Worm (Caenorhabditis elegans) whole organism, L2 larva: ENCODE data around the gene zipt-2.2.
A peak's percentile ranks its signal among the peaks of the same experiment; 100 is the strongest.

Source experiments
- C34F6.9 ChIP-seq: fragments of 150-350 bp; optimal IDR thresholded peaks from 2 replicates; lab custom pipeline; 2014; ENCODE audit warnings: missing biosample characterization, missing genetic modification characterization
- R02D3.7 ChIP-seq: fragments of 150-350 bp; optimal IDR thresholded peaks from 2 replicates; lab custom pipeline; 2014; ENCODE audit warnings: missing biosample characterization, missing genetic modification characterization
- Y55F3AM.14 ChIP-seq: fragments of 200-800 bp; sonication (Bioruptor generic); optimal IDR thresholded peaks from 2 replicates; lab custom pipeline; 2018; ENCODE audit warnings: mild to moderate bottlenecking, missing genetic modification characterization, missing compliant biosample characterization
- ZK546.5 ChIP-seq: sonication (generic microtip); optimal IDR thresholded peaks from 2 replicates; lab custom pipeline; 2017; ENCODE audit warnings: missing biosample characterization, missing genetic modification characterization
- aly-2 ChIP-seq: fragments of 150-350 bp; optimal IDR thresholded peaks from 2 replicates; lab custom pipeline; 2014; ENCODE audit warnings: missing biosample characterization, missing genetic modification characterization
- ama-1 ChIP-seq: fragments of 150-350 bp; optimal IDR thresholded peaks from 2 replicates; lab custom pipeline; 2018; ENCODE audit warnings: inconsistent platforms
- blmp-1 ChIP-seq: sonication (generic microtip); optimal IDR thresholded peaks from 2 replicates; lab custom pipeline; 2017; ENCODE audit warnings: missing genetic modification characterization, mild to moderate bottlenecking, missing compliant biosample characterization, antibody characterized with exemption, moderate library complexity; ENCODE audit not compliant: insufficient read depth
- ceh-16 ChIP-seq: fragments of 150-350 bp; optimal IDR thresholded peaks from 2 replicates; lab custom pipeline; 2014; ENCODE audit warnings: missing biosample characterization, missing genetic modification characterization
- ceh-82 ChIP-seq: fragments of 150-350 bp; optimal IDR thresholded peaks from 2 replicates; lab custom pipeline; 2014; ENCODE audit warnings: missing biosample characterization, missing genetic modification characterization
- fos-1 ChIP-seq: fragments of 150-350 bp; optimal IDR thresholded peaks from 2 replicates; lab custom pipeline; 2014; ENCODE audit warnings: missing biosample characterization, missing genetic modification characterization
- lin-11 ChIP-seq: fragments of 150-350 bp; sonication (generic microtip); optimal IDR thresholded peaks from 2 replicates; lab custom pipeline; 2014; ENCODE audit warnings: missing biosample characterization, missing genetic modification characterization, inconsistent platforms, mixed read lengths
- lin-13 ChIP-seq: fragments of 150-350 bp; optimal IDR thresholded peaks from 2 replicates; lab custom pipeline; 2014; ENCODE audit warnings: missing biosample characterization, missing genetic modification reagents, missing genetic modification characterization
- lin-39 ChIP-seq: fragments of 150-350 bp; optimal IDR thresholded peaks from 2 replicates; lab custom pipeline; 2014; ENCODE audit warnings: missing biosample characterization, missing genetic modification reagents, missing genetic modification characterization
- lsy-2 ChIP-seq, 2 experiments: fragments of 150-350 bp in 1 of 2; sonication (generic microtip) in 1 of 2; optimal IDR thresholded peaks; 2 replicates each; lab custom pipeline; 2014 to 2017; ENCODE audit warnings: missing biosample characterization in 2 of 2, missing genetic modification characterization in 2 of 2
- mab-5 ChIP-seq: fragments of 150-350 bp; optimal IDR thresholded peaks from 2 replicates; lab custom pipeline; 2014; ENCODE audit warnings: missing biosample characterization, missing genetic modification characterization
- mbf-1 ChIP-seq: sonication (generic microtip); optimal IDR thresholded peaks from 2 replicates; lab custom pipeline; 2017; ENCODE audit warnings: missing biosample characterization, missing genetic modification characterization
- mdl-1 ChIP-seq, 2 experiments: fragments of 150-350 bp in 1 of 2; sonication (generic microtip) in 1 of 2; optimal IDR thresholded peaks; 2 replicates each; lab custom pipeline; 2017; ENCODE audit warnings: missing biosample characterization in 2 of 2, missing genetic modification characterization in 2 of 2
- nhr-10 ChIP-seq: sonication (generic microtip); optimal IDR thresholded peaks from 2 replicates; lab custom pipeline; 2017; ENCODE audit warnings: missing biosample characterization, missing genetic modification characterization
- nhr-11 ChIP-seq: fragments of 150-350 bp; optimal IDR thresholded peaks from 2 replicates; lab custom pipeline; 2014; ENCODE audit warnings: missing biosample characterization, missing genetic modification characterization
- nhr-129 ChIP-seq: fragments of 150-350 bp; optimal IDR thresholded peaks from 2 replicates; lab custom pipeline; 2014; ENCODE audit warnings: missing biosample characterization, missing genetic modification characterization
- nhr-21 ChIP-seq: fragments of 150-350 bp; optimal IDR thresholded peaks from 2 replicates; lab custom pipeline; 2014; ENCODE audit warnings: missing biosample characterization, missing genetic modification characterization
- nhr-23 ChIP-seq: fragments of 150-350 bp; optimal IDR thresholded peaks from 2 replicates; lab custom pipeline; 2014; ENCODE audit warnings: missing biosample characterization, missing genetic modification reagents, missing genetic modification characterization
- nhr-237 ChIP-seq: fragments of 150-350 bp; optimal IDR thresholded peaks from 2 replicates; lab custom pipeline; 2014; ENCODE audit warnings: missing biosample characterization, missing genetic modification characterization
- nhr-25 ChIP-seq: fragments of 150-350 bp; sonication (generic microtip); optimal IDR thresholded peaks from 3 replicates; lab custom pipeline; 2014; ENCODE audit warnings: missing biosample characterization, missing genetic modification characterization
- nhr-6 ChIP-seq: fragments of 150-350 bp; optimal IDR thresholded peaks from 2 replicates; lab custom pipeline; 2014; ENCODE audit warnings: missing biosample characterization, missing genetic modification characterization
- peb-1 ChIP-seq: fragments of 150-350 bp; optimal IDR thresholded peaks from 2 replicates; lab custom pipeline; 2014; ENCODE audit warnings: missing biosample characterization, missing genetic modification characterization
- skn-1 ChIP-seq: sonication (generic microtip); optimal IDR thresholded peaks from 2 replicates; lab custom pipeline; 2017; ENCODE audit warnings: missing biosample characterization, missing genetic modification characterization
- sma-3 ChIP-seq: sonication (generic microtip); optimal IDR thresholded peaks from 2 replicates; lab custom pipeline; 2016; ENCODE audit warnings: missing genetic modification reagents, missing genetic modification characterization, missing compliant biosample characterization
- sma-9 ChIP-seq, 2 experiments: fragments of 150-350 bp in 1 of 2; sonication (generic microtip) in 1 of 2; optimal IDR thresholded peaks; 2 replicates each; lab custom pipeline; 2014 to 2016; ENCODE audit warnings: missing genetic modification characterization in 2 of 2, mild to moderate bottlenecking in 1 of 2, missing biosample characterization in 1 of 2, missing compliant biosample characterization in 1 of 2, missing genetic modification reagents in 1 of 2, moderate library complexity in 1 of 2
- snpc-4 ChIP-seq: fragments of 150-350 bp; optimal IDR thresholded peaks from 2 replicates; lab custom pipeline; 2014; ENCODE audit warnings: missing biosample characterization, missing genetic modification characterization
- unc-39 ChIP-seq: fragments of 150-350 bp; optimal IDR thresholded peaks from 2 replicates; lab custom pipeline; 2014; ENCODE audit warnings: missing biosample characterization, missing genetic modification characterization
- unc-55 ChIP-seq: fragments of 150-350 bp; sonication (generic microtip); optimal IDR thresholded peaks from 3 replicates; lab custom pipeline; 2014; ENCODE audit warnings: missing biosample characterization, missing genetic modification reagents, missing genetic modification characterization
- unc-62 ChIP-seq: fragments of 150-350 bp; optimal IDR thresholded peaks from 2 replicates; lab custom pipeline; 2014; ENCODE audit warnings: missing biosample characterization, missing genetic modification reagents, missing genetic modification characterization
- zag-1 ChIP-seq: fragments of 150-350 bp; optimal IDR thresholded peaks from 2 replicates; lab custom pipeline; 2014; ENCODE audit warnings: missing biosample characterization, missing genetic modification characterization
- ztf-1 ChIP-seq: fragments of 200-800 bp; sonication (Bioruptor generic); conservative IDR thresholded peaks from 2 replicates; pipeline ENCODE4 v1.3.6; 2022; ENCODE audit warnings: missing genetic modification characterization, missing compliant biosample characterization
- ztf-11 ChIP-seq: sonication (generic microtip); optimal IDR thresholded peaks from 2 replicates; lab custom pipeline; 2017; ENCODE audit warnings: missing biosample characterization, missing genetic modification characterization
- ztf-4 ChIP-seq: fragments of 150-350 bp; optimal IDR thresholded peaks from 2 replicates; lab custom pipeline; 2014; ENCODE audit warnings: missing biosample characterization, missing genetic modification characterization

Gene zipt-2.2

DNA sequence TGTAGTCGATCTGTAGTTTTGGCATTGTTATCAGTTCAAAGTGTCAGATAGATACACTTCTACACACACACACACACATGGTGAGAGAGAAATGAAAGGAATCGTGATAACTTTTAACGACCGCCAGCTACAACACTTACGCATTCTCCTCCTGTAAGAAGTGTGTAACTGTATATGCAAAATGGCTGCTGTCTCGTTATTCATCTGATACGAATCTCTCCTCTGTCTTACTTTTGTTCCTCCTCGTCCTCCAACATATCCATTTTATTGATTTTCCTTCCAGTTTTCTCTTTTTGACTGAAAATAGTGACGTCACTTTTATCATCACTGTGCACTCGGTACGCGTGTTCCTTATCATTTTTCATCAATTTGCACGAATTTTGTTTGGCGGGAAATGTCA lies 22.4 kb downstream of the zipt-2.2 start:
- TF ChIP-seq nhr-23: no peak
- TF ChIP-seq skn-1 (tag; lab: Kevin White, UChicago): no peak
- TF ChIP-seq ama-1 (lab: Kevin White, UChicago): peak; percentile 1
- peak; percentile 64 for TF ChIP-seq fos-1 (tag; lab: Kevin White, UChicago)
- TF ChIP-seq mbf-1 (tag; lab: Kevin White, UChicago): no peak
- TF ChIP-seq sma-9 (GFP tag; optimal IDR thresholded peaks at IDR 0.05; lab: Kevin White, UChicago): peak; percentile 45
- TF ChIP-seq sma-9 (tag; optimal IDR thresholded peaks at IDR 0.05; lab: Kevin White, UChicago): no peak
- no peak for TF ChIP-seq nhr-129 (tag; lab: Kevin White, UChicago)

DNA sequence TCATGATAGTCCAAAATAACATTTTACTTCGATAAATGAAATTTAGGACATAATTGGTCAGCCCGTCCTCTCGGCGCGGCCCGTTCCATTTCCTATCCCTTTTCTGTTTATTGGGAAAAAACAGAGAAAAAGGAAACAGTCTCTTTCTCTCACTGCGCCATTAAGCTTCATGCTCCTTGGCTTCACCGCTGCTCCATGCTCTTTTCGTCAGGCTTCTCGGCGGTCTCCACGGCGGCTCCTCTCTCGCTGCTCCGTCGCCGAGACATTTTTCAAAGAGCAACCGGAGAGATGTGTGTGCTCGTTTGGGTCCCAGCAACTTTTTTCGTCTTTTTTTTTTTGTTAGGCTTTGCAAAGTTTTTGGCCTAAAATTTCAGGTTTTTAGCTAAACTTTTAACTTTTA lies 24.3 kb downstream of the zipt-2.2 start:
- no peak for TF ChIP-seq snpc-4 (tag; lab: Kevin White, UChicago)
- TF ChIP-seq mdl-1 (tag; optimal IDR thresholded peaks at IDR 0.05; lab: Kevin White, UChicago): peak; percentile 56 to 67
- TF ChIP-seq lin-11 (tag; lab: Kevin White, UChicago): no peak
- TF ChIP-seq zag-1 (tag; lab: Kevin White, UChicago): peak; percentile 29
- no peak for TF ChIP-seq ceh-16 (tag; lab: Kevin White, UChicago)
- TF ChIP-seq sma-9 (GFP tag; optimal IDR thresholded peaks at IDR 0.05; lab: Kevin White, UChicago): peak; percentile 36
- TF ChIP-seq sma-9 (tag; optimal IDR thresholded peaks at IDR 0.05; lab: Kevin White, UChicago): no peak
- peak; percentile 40 for TF ChIP-seq C34F6.9 (tag; lab: Kevin White, UChicago)

DNA sequence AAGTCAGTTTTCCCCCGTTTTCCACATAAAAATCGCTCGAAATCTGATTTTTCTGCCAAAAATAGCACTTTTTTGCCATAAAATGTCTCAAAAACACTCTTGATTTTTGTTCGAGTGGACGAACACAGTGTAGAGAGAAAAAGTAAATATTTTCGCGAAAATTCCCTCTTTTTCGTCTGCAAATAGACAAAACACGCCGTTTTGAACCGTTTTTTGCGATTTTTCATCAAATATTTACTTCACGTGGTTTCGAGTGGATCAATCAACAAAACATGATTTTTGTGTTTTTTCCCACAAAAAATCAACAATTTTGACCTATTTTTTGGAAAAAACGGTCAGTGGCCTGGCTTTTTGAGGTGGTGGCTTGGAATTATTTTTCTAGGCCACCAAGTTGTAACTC lies 26.1 kb downstream of the zipt-2.2 start:
- TF ChIP-seq nhr-11 (tag; lab: Kevin White, UChicago): no peak
- no peak for TF ChIP-seq unc-62 (GFP tag; lab: Kevin White, UChicago)
- TF ChIP-seq ceh-82 (tag; lab: Kevin White, UChicago): no peak
- no peak for TF ChIP-seq nhr-21 (tag; lab: Kevin White, UChicago)
- no peak for TF ChIP-seq ama-1 (lab: Kevin White, UChicago)
- no peak for TF ChIP-seq blmp-1 (tag; lab: Kevin White, UChicago)
- TF ChIP-seq Y55F3AM.14 (GFP tag; lab: Kevin White, UChicago): no peak
- no peak for TF ChIP-seq nhr-129 (tag; lab: Kevin White, UChicago)
- TF ChIP-seq ztf-11 (tag; lab: Kevin White, UChicago): no peak
- TF ChIP-seq unc-55 (GFP tag; lab: Kevin White, UChicago): no peak

DNA sequence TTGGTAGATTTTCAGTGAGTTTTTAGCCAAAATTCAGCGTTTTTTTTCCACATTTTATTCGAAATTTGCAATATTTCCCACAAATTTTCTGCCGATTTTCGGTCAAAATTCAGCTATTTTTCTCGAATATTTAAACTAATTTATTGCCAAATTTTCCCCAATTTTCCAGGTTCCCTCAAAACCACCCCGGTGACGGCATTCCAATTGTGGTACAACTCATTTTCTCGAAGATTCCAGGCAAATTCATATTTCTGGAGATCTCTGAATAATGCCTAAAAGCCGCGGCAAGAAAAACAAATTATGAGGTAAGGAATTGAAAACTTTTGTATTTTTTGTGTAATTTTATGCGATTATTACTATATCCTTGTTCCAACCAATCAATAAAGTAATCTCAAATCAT lies 28.1 kb downstream of the zipt-2.2 start, which contains the start of gene osgn-1:
osgn-1 (plus strand) TSS at position 301 of the 400 bp plus-strand sequence.
- TF ChIP-seq nhr-10 (tag; lab: Kevin White, UChicago) (no peak), nhr-21 (tag; lab: Kevin White, UChicago) (no peak), sma-3 (no peak), R02D3.7 (tag; lab: Kevin White, UChicago) (no peak), ztf-1 (GFP tag; lab: Robert Waterston, UW) (no peak)

DNA sequence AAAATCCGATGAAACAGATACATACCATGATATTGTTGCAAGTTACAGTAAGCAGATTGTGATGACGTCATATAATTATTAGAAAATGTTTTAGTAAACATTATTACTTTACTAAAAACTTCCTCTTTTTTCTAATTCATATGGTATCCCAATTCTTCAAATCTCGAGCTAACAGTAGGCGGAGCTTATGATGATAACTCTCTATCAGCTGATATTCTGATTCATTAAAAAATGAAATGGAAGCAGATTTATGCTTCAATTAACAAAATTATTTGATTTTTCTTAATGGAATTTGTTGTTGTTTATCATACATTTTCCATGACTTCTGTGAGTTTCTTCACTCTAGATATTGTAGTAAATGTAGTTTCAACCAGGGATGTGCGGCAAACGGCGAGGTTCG lies 30.9 kb downstream of the zipt-2.2 start, which contains the start of gene pax-2:
pax-2 (minus strand) TSS at position 101 of the 400 bp plus-strand sequence.
- no peak for TF ChIP-seq fos-1 (tag; lab: Kevin White, UChicago)
- no peak for TF ChIP-seq snpc-4 (tag; lab: Kevin White, UChicago)
- TF ChIP-seq ama-1 (lab: Kevin White, UChicago): no peak
- TF ChIP-seq lin-39: no peak
- TF ChIP-seq unc-55 (GFP tag; lab: Kevin White, UChicago): no peak
- TF ChIP-seq peb-1 (tag; lab: Kevin White, UChicago): no peak
- no peak for TF ChIP-seq sma-9 (GFP tag; optimal IDR thresholded peaks at IDR 0.05; lab: Kevin White, UChicago)
- TF ChIP-seq sma-9 (tag; optimal IDR thresholded peaks at IDR 0.05; lab: Kevin White, UChicago): no peak
- TF ChIP-seq nhr-6 (tag; lab: Kevin White, UChicago): no peak
- TF ChIP-seq Y55F3AM.14 (GFP tag; lab: Kevin White, UChicago): no peak
- no peak for TF ChIP-seq sma-3
- TF ChIP-seq unc-39 (tag; lab: Kevin White, UChicago): no peak
- no peak for TF ChIP-seq ZK546.5
- no peak for TF ChIP-seq aly-2 (tag; lab: Kevin White, UChicago)
- TF ChIP-seq nhr-23: no peak
- no peak for TF ChIP-seq ztf-4 (tag; lab: Kevin White, UChicago)
- TF ChIP-seq lsy-2 (tag; optimal IDR thresholded peaks at IDR 0.05; lab: Kevin White, UChicago): no peak
- TF ChIP-seq lin-13: no peak
- TF ChIP-seq nhr-25 (tag; lab: Kevin White, UChicago): no peak
- no peak for TF ChIP-seq nhr-237
- no peak for TF ChIP-seq mab-5 (tag; lab: Kevin White, UChicago)
